Worm (Caenorhabditis elegans) whole organism, L1 larva: Measurements from ENCODE around the gene sorf-1.

ENCODE experiments used
- fos-1 ChIP-seq: fragments of 150-350 bp; optimal IDR thresholded peaks from 2 replicates; lab custom pipeline; 2014; ENCODE audit warnings: missing biosample characterization, missing genetic modification characterization
- unc-62 ChIP-seq: fragments of 150-350 bp; optimal IDR thresholded peaks from 2 replicates; lab custom pipeline; 2014; ENCODE audit warnings: missing biosample characterization, missing genetic modification reagents, missing genetic modification characterization

DNA sequence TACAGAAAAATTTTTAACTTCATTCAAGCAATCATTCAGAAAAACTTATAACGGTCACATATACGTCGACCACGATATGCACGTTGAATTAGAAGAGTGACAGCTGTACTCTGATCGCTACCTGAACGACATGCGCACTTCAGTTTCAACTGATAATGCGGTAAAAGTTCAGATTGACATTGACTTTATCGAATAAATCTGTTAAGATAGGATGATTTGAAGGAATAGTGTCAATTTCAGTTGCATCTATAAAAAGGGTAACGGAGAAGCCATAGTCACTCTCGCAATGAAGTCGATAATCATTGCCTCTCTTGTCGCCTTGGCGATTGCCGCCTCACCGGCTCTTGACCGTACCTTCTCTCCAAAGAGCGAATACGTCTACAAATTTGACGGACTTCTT, 24.1 kb upstream of the sorf-1 start, which contains the start of gene vit-5:
- TF ChIP-seq fos-1 (no peak), unc-62 (GFP tag; lab: Kevin White, UChicago) (no peak)
